Fruit fly (Drosophila melanogaster) whole organism, adult: ENCODE results near the gene CG14329.

Experiments used
- CG11617 ChIP-seq: fragments of 200-800 bp; sonication (Bioruptor generic); optimal IDR thresholded peaks from 2 replicates; lab custom pipeline; 2017; ENCODE audit warnings: mild to moderate bottlenecking, missing biosample characterization, missing genetic modification reagents, missing genetic modification characterization
- CG12768 ChIP-seq: fragments of 200-800 bp; sonication (Bioruptor generic); optimal IDR thresholded peaks from 2 replicates; lab custom pipeline; 2017; ENCODE audit warnings: missing biosample characterization, missing genetic modification characterization, mild to moderate bottlenecking, moderate library complexity, missing genetic modification reagents
- CG14711 ChIP-seq: fragments of 200-800 bp; sonication (Bioruptor generic); optimal IDR thresholded peaks from 2 replicates; lab custom pipeline; 2018; ENCODE audit warnings: missing biosample characterization, mild to moderate bottlenecking, missing genetic modification characterization, moderate library complexity
- CG1620 ChIP-seq: fragments of 200-800 bp; sonication (Bioruptor generic); optimal IDR thresholded peaks from 2 replicates; lab custom pipeline; 2016; ENCODE audit warnings: missing biosample characterization, missing genetic modification characterization
- CG33017 ChIP-seq: fragments of 200-800 bp; sonication (Bioruptor generic); optimal IDR thresholded peaks from 2 replicates; lab custom pipeline; 2018; ENCODE audit warnings: missing biosample characterization, mild to moderate bottlenecking, missing genetic modification characterization, moderate library complexity
- CG5204 ChIP-seq: fragments of 200-800 bp; sonication (Bioruptor generic); optimal IDR thresholded peaks from 2 replicates; lab custom pipeline; 2016; ENCODE audit warnings: missing biosample characterization, missing genetic modification characterization
- CG7045 ChIP-seq: fragments of 200-800 bp; sonication (Bioruptor generic); optimal IDR thresholded peaks from 2 replicates; lab custom pipeline; 2017; ENCODE audit warnings: missing biosample characterization, mild to moderate bottlenecking, missing genetic modification characterization
- CG7101 ChIP-seq: fragments of 200-800 bp; sonication (Bioruptor generic); optimal IDR thresholded peaks from 2 replicates; lab custom pipeline; 2018; ENCODE audit warnings: missing biosample characterization, mild to moderate bottlenecking, missing genetic modification characterization, moderate library complexity
- Clk ChIP-seq: fragments of 200-800 bp; sonication (Bioruptor generic); optimal IDR thresholded peaks from 2 replicates; lab custom pipeline; 2017; ENCODE audit warnings: missing biosample characterization, missing genetic modification characterization
- Crg-1 ChIP-seq: fragments of 200-800 bp; sonication (Bioruptor generic); optimal IDR thresholded peaks from 2 replicates; lab custom pipeline; 2016; ENCODE audit warnings: missing biosample characterization, missing genetic modification characterization
- Hr96 ChIP-seq: fragments of 200-800 bp; sonication (Bioruptor generic); optimal IDR thresholded peaks from 2 replicates; lab custom pipeline; 2016; ENCODE audit warnings: missing biosample characterization, missing genetic modification characterization
- Mnt ChIP-seq: fragments of 200-800 bp; sonication (Bioruptor generic); optimal IDR thresholded peaks from 2 replicates; lab custom pipeline; 2016; ENCODE audit warnings: missing biosample characterization, mild to moderate bottlenecking, missing genetic modification characterization
- bab1 ChIP-seq: fragments of 200-800 bp; sonication (Bioruptor generic); optimal IDR thresholded peaks from 3 replicates; lab custom pipeline; 2019; ENCODE audit warnings: missing biosample characterization, mild to moderate bottlenecking, missing genetic modification characterization, moderate library complexity
- cic ChIP-seq: fragments of 200-800 bp; sonication (Bioruptor generic); optimal IDR thresholded peaks from 2 replicates; lab custom pipeline; 2017; ENCODE audit warnings: missing biosample characterization, mild to moderate bottlenecking, missing genetic modification characterization, moderate library complexity
- cnc ChIP-seq, 2 experiments: fragments of >200 bp; optimal IDR thresholded peaks; 2 replicates each; lab custom pipeline; 2017
- kay ChIP-seq: fragments of 200-800 bp; sonication (Bioruptor generic); peaks from one replicate; lab custom pipeline; 2016; ENCODE audit warnings: missing biosample characterization, missing genetic modification characterization, borderline replicate concordance
- ovo ChIP-seq: fragments of 200-800 bp; sonication (Bioruptor generic); optimal IDR thresholded peaks from 2 replicates; lab custom pipeline; 2016; ENCODE audit warnings: missing biosample characterization, missing genetic modification characterization
- pad ChIP-seq: fragments of 200-800 bp; sonication (Bioruptor generic); optimal IDR thresholded peaks from 3 replicates; lab custom pipeline; 2017; ENCODE audit warnings: missing biosample characterization, missing genetic modification characterization, mild to moderate bottlenecking, moderate library complexity, missing genetic modification reagents
- tj ChIP-seq: fragments of 200-800 bp; sonication (Bioruptor generic); optimal IDR thresholded peaks from 3 replicates; lab custom pipeline; 2017; ENCODE audit warnings: missing biosample characterization, mild to moderate bottlenecking, missing genetic modification characterization, moderate library complexity
- toe ChIP-seq: fragments of 200-800 bp; sonication (Bioruptor generic); optimal IDR thresholded peaks from 2 replicates; lab custom pipeline; 2016; ENCODE audit warnings: missing biosample characterization, missing genetic modification characterization

CG14329 gene

dm6 chr3R:17646102-17647050 lies 37.2 kb downstream of the CG14329 start:
- TF ChIP-seq cic (GFP tag; lab: Kevin White, UChicago), result no peak
- TF ChIP-seq CG12768 (GFP tag; lab: Kevin White, UChicago), result no peak
- peak; percentile 22 for TF ChIP-seq bab1 (GFP tag; lab: Kevin White, UChicago)
- TF ChIP-seq tj (GFP tag; lab: Kevin White, UChicago), result no peak

- no peak for TF ChIP-seq pad (GFP tag; lab: Kevin White, UChicago)
- peak; percentile 30 for TF ChIP-seq toe
- no peak for TF ChIP-seq Clk (GFP tag; lab: Kevin White, UChicago)
- no peak for TF ChIP-seq cic (GFP tag; lab: Kevin White, UChicago)
- TF ChIP-seq CG7101 (tag; lab: Kevin White, UChicago), result no peak
- TF ChIP-seq CG11617 (GFP tag; lab: Kevin White, UChicago), result no peak
- no peak for TF ChIP-seq CG7045 (GFP tag; lab: Kevin White, UChicago)
- TF ChIP-seq CG5204 (GFP tag; lab: Kevin White, UChicago), result no peak
- TF ChIP-seq tj (GFP tag; lab: Kevin White, UChicago), result no peak
- peak; percentile 10 for TF ChIP-seq CG14711 (tag; lab: Kevin White, UChicago)
- TF ChIP-seq cnc (optimal IDR thresholded peaks at IDR 0.05; lab: Kevin White, UChicago), result no peak
- no peak for TF ChIP-seq CG1620 (GFP tag; lab: Kevin White, UChicago)
- peak; percentile 19 for TF ChIP-seq bab1 (GFP tag; lab: Kevin White, UChicago)
- TF ChIP-seq ovo (GFP tag; lab: Kevin White, UChicago), result no peak
- no peak for TF ChIP-seq Mnt
- no peak for TF ChIP-seq kay (GFP tag; lab: Kevin White, UChicago)
- no peak for TF ChIP-seq Crg-1
Measured at dm6 chr3R:17647444-17647843, 38.3 kb downstream of the CG14329 start, which contains the start of gene CG14322. CG14322 (plus strand) TSS chr3R:17647679.

DNA sequence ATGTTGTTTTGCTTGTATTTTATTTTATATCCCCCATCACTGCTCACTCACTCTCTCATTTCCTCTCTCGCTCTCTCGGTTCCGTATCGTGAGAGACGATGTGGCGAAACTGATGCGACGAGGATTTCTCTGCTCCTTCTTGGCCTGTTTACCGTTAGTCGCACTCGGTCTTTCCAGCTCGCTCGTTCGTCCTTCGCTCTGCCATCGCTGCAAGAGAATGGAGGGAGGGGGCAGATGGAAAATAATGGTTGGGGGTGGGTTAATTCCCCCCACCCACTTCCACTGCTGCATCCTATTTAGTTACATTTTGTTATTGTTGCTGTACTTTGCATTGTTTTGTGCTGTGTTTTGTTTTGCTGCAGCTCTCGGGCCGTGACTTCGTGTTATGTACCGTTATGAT lies 44.7 kb downstream of the CG14329 start:
- no peak for TF ChIP-seq CG12768 (GFP tag; lab: Kevin White, UChicago)
- no peak for TF ChIP-seq CG14711 (tag; lab: Kevin White, UChicago)
- TF ChIP-seq CG7045 (GFP tag; lab: Kevin White, UChicago), result no peak
- no peak for TF ChIP-seq CG7101 (tag; lab: Kevin White, UChicago)
- TF ChIP-seq tj (GFP tag; lab: Kevin White, UChicago), result no peak

DNA sequence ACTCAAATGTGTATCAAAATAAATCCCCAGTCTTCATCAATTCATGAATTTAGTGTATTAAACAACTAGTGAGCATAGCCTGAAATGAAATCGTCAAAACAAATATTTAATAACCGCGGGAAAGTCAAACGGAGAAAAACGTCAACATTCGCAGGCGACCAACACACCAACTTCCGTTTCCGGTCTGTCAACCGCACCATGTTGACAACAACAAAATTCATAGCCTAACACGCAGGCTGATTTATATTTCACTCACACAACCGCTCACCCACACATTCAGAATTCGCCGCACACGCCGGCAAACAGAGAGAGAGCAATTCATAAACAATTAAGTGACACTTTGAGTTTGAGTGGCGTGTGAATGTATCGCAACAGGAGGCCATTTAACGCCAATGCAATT lies 45.9 kb downstream of the CG14329 start:
- no peak for TF ChIP-seq CG11617 (GFP tag; lab: Kevin White, UChicago)
- no peak for TF ChIP-seq toe
- no peak for TF ChIP-seq Hr96 (GFP tag; lab: Kevin White, UChicago)
- no peak for TF ChIP-seq cic (GFP tag; lab: Kevin White, UChicago)
- no peak for TF ChIP-seq cnc (optimal IDR thresholded peaks at IDR 0.05; lab: Kevin White, UChicago)
- TF ChIP-seq CG33017 (tag; lab: Kevin White, UChicago), result no peak
- TF ChIP-seq CG7045 (GFP tag; lab: Kevin White, UChicago), result no peak
- no peak for TF ChIP-seq Clk (GFP tag; lab: Kevin White, UChicago)
- TF ChIP-seq CG12768 (GFP tag; lab: Kevin White, UChicago), result no peak
- no peak for TF ChIP-seq ovo (GFP tag; lab: Kevin White, UChicago)
- TF ChIP-seq Mnt, result no peak
- TF ChIP-seq Crg-1, result no peak

dm6 chr3R:17656923-17657322 lies 47.8 kb downstream of the CG14329 start:
- TF ChIP-seq CG7045 (GFP tag; lab: Kevin White, UChicago) (no peak), bab1 (GFP tag; lab: Kevin White, UChicago) (peak; percentile 17), tj (GFP tag; lab: Kevin White, UChicago) (peak; percentile 70)
